Fruit fly (Drosophila melanogaster) whole organism, embryonic: ENCODE results near the gene Decay.

Experiments used
- ATbp ChIP-seq: fragments of 200-800 bp; sonication (Bioruptor generic); optimal IDR thresholded peaks from 2 replicates; lab custom pipeline; 2017; ENCODE audit warnings: missing biosample characterization, mild to moderate bottlenecking, missing genetic modification characterization, missing genetic modification reagents
- Atf-2 ChIP-seq: fragments of 200-800 bp; sonication (Bioruptor generic); optimal IDR thresholded peaks from 2 replicates; lab custom pipeline; 2016; ENCODE audit warnings: missing biosample characterization, missing genetic modification characterization
- Bgb ChIP-seq: fragments of 200-800 bp; sonication (Bioruptor generic); IDR thresholded peaks from 2 replicates; pipeline ENCODE4 v1.3.6; 2022; ENCODE audit warnings: missing biosample characterization, missing genetic modification characterization; ENCODE audit not compliant: partially characterized antibody
- Bteb2 ChIP-seq: fragments of 200-800 bp; sonication (Bioruptor generic); optimal IDR thresholded peaks from 2 replicates; lab custom pipeline; 2016; ENCODE audit warnings: missing biosample characterization, missing genetic modification characterization
- CG10979 ChIP-seq: fragments of 200-800 bp; sonication (Bioruptor generic); optimal IDR thresholded peaks from 2 replicates; lab custom pipeline; 2018; ENCODE audit warnings: missing biosample characterization, mild to moderate bottlenecking, missing genetic modification characterization, moderate library complexity
- CG11560 ChIP-seq: fragments of 200-800 bp; sonication (Bioruptor generic); IDR thresholded peaks from 3 replicates; pipeline ENCODE4 v1.3.6; 2022; ENCODE audit warnings: missing biosample characterization, missing genetic modification characterization
- CG12104 ChIP-seq: fragments of 200-800 bp; sonication (Bioruptor generic); optimal IDR thresholded peaks from 3 replicates; lab custom pipeline; 2016; ENCODE audit warnings: missing biosample characterization, missing genetic modification characterization
- CG12942 ChIP-seq: fragments of 200-800 bp; sonication (Bioruptor generic); optimal IDR thresholded peaks from 3 replicates; lab custom pipeline; 2016; ENCODE audit warnings: missing biosample characterization, missing genetic modification characterization
- CG13123 ChIP-seq: fragments of 200-800 bp; sonication (Bioruptor generic); optimal IDR thresholded peaks from 2 replicates; lab custom pipeline; 2016; ENCODE audit warnings: missing biosample characterization, missing genetic modification characterization
- CG13894 ChIP-seq: fragments of 200-800 bp; sonication (Bioruptor generic); optimal IDR thresholded peaks from 3 replicates; lab custom pipeline; 2018; ENCODE audit warnings: missing biosample characterization, mild to moderate bottlenecking, missing genetic modification characterization, moderate library complexity
- CG15073 ChIP-seq: fragments of 200-800 bp; sonication (Bioruptor generic); optimal IDR thresholded peaks from 2 replicates; lab custom pipeline; 2016; ENCODE audit warnings: missing biosample characterization, missing genetic modification characterization
- CG15479 ChIP-seq: fragments of 200-800 bp; sonication (Bioruptor generic); optimal IDR thresholded peaks from 3 replicates; lab custom pipeline; 2019; ENCODE audit warnings: missing biosample characterization, mild to moderate bottlenecking, missing genetic modification characterization, moderate library complexity
- CG17568 ChIP-seq: fragments of 200-800 bp; sonication (Bioruptor generic); optimal IDR thresholded peaks from 2 replicates; lab custom pipeline; 2018; ENCODE audit warnings: missing biosample characterization, mild to moderate bottlenecking, missing genetic modification characterization, moderate library complexity
- CG18011 ChIP-seq: fragments of 200-800 bp; sonication (Bioruptor generic); optimal IDR thresholded peaks from 2 replicates; lab custom pipeline; 2017; ENCODE audit warnings: missing biosample characterization, missing genetic modification characterization, mild to moderate bottlenecking, moderate library complexity, missing genotype
- CG3065 ChIP-seq: fragments of 200-800 bp; sonication (Bioruptor generic); optimal IDR thresholded peaks from 2 replicates; lab custom pipeline; 2016; ENCODE audit warnings: missing biosample characterization, missing genetic modification characterization
- CG34422 ChIP-seq: fragments of 200-800 bp; sonication (Bioruptor generic); IDR thresholded peaks from 3 replicates; pipeline ENCODE4 v1.3.6; 2022; ENCODE audit warnings: missing biosample characterization, missing genetic modification characterization
- CG42726 ChIP-seq: fragments of 200-800 bp; sonication (Bioruptor generic); IDR thresholded peaks from 2 replicates; pipeline ENCODE4 v1.3.6; 2022; ENCODE audit warnings: missing biosample characterization, missing genetic modification characterization; ENCODE audit not compliant: partially characterized antibody
- CG6683 ChIP-seq: fragments of 200-800 bp; sonication (Bioruptor generic); optimal IDR thresholded peaks from 2 replicates; lab custom pipeline; 2017; ENCODE audit warnings: missing biosample characterization, mild to moderate bottlenecking, missing genetic modification characterization, missing genetic modification reagents
- CG7357 ChIP-seq: fragments of 200-800 bp; sonication (Bioruptor generic); IDR thresholded peaks from 3 replicates; pipeline ENCODE4 v1.3.6; 2022; ENCODE audit warnings: missing biosample characterization, missing genetic modification characterization
- CG8924 ChIP-seq: fragments of 200-800 bp; optimal IDR thresholded peaks from 3 replicates; lab custom pipeline; 2019; ENCODE audit warnings: missing biosample characterization, mild to moderate bottlenecking, missing genetic modification characterization, moderate library complexity
- CG9215 ChIP-seq: fragments of 200-800 bp; sonication (Bioruptor generic); IDR thresholded peaks from 2 replicates; pipeline ENCODE4 v1.3.6; 2022; ENCODE audit warnings: missing biosample characterization, missing genetic modification characterization
- CG9727 ChIP-seq: fragments of 200-800 bp; sonication (Bioruptor generic); optimal IDR thresholded peaks from 3 replicates; lab custom pipeline; 2017; ENCODE audit warnings: missing biosample characterization, mild to moderate bottlenecking, missing genetic modification characterization
- D19B ChIP-seq: fragments of 200-800 bp; sonication (Bioruptor generic); optimal IDR thresholded peaks from 2 replicates; lab custom pipeline; 2017; ENCODE audit warnings: missing biosample characterization, mild to moderate bottlenecking, missing genetic modification characterization
- Doc2 ChIP-seq: fragments of 200-800 bp; sonication (Bioruptor generic); IDR thresholded peaks from 2 replicates; pipeline ENCODE4 v1.3.6; 2022; ENCODE audit warnings: missing biosample characterization, missing genetic modification characterization
- Dref ChIP-seq: fragments of 200-800 bp; sonication (Bioruptor generic); IDR thresholded peaks from 2 replicates; pipeline ENCODE4 v1.3.6; 2022; ENCODE audit warnings: missing biosample characterization, missing genetic modification characterization
- Ets65A ChIP-seq: fragments of 200-800 bp; sonication (Bioruptor generic); peaks from one replicate; lab custom pipeline; 2016; ENCODE audit warnings: missing biosample characterization, missing genetic modification characterization
- Fer1 ChIP-seq: fragments of 200-800 bp; sonication (Bioruptor generic); optimal IDR thresholded peaks from 2 replicates; lab custom pipeline; 2017; ENCODE audit warnings: missing biosample characterization, mild to moderate bottlenecking, missing genetic modification characterization
- H15 ChIP-seq: fragments of 200-800 bp; sonication (Bioruptor generic); IDR thresholded peaks from 3 replicates; pipeline ENCODE4 v1.3.6; 2022; ENCODE audit warnings: missing biosample characterization, missing genetic modification characterization
- Hey ChIP-seq: fragments of 200-800 bp; sonication (Bioruptor generic); optimal IDR thresholded peaks from 3 replicates; lab custom pipeline; 2018; ENCODE audit warnings: missing biosample characterization, mild to moderate bottlenecking, missing genetic modification characterization
- Kr ChIP-seq: fragments of 200-800 bp; sonication (Bioruptor generic); optimal IDR thresholded peaks from 2 replicates; lab custom pipeline; 2017; ENCODE audit warnings: missing biosample characterization, mild to moderate bottlenecking, missing genetic modification characterization
- Nf-YA ChIP-seq: fragments of 200-800 bp; sonication (Bioruptor generic); IDR thresholded peaks from 2 replicates; pipeline ENCODE4 v1.3.6; 2022; ENCODE audit warnings: missing biosample characterization, missing genetic modification characterization
- Sry-δ ChIP-seq: fragments of 200-800 bp; sonication (Bioruptor generic); optimal IDR thresholded peaks from 2 replicates; lab custom pipeline; 2016; ENCODE audit warnings: missing biosample characterization, missing genetic modification characterization
- ara ChIP-seq: fragments of 200-800 bp; sonication (Bioruptor generic); IDR thresholded peaks from 2 replicates; pipeline ENCODE4 v1.3.6; 2022; ENCODE audit warnings: missing biosample characterization, missing genetic modification characterization
- br ChIP-seq: fragments of >200 bp; optimal IDR thresholded peaks from 2 replicates; lab custom pipeline; 2017
- cg ChIP-seq: fragments of 200-800 bp; sonication (Bioruptor generic); optimal IDR thresholded peaks from 3 replicates; lab custom pipeline; 2019; ENCODE audit warnings: missing biosample characterization, mild to moderate bottlenecking, missing genetic modification characterization, moderate library complexity
- eve ChIP-seq, 2 experiments: fragments of >200 bp; optimal IDR thresholded peaks; 2 replicates each; lab custom pipeline; 2017; ENCODE audit warnings: missing biosample characterization in 2 of 2, missing genetic modification characterization in 2 of 2
- exex ChIP-seq: fragments of 200-800 bp; sonication (Bioruptor generic); optimal IDR thresholded peaks from 4 replicates; lab custom pipeline; 2018; ENCODE audit warnings: missing biosample characterization, mild to moderate bottlenecking, missing genetic modification characterization, moderate library complexity
- gem ChIP-seq: fragments of 200-800 bp; sonication (Bioruptor generic); optimal IDR thresholded peaks from 2 replicates; lab custom pipeline; 2019; ENCODE audit warnings: missing biosample characterization, mild to moderate bottlenecking, missing genetic modification characterization, moderate library complexity
- grau ChIP-seq: fragments of 200-800 bp; optimal IDR thresholded peaks from 3 replicates; lab custom pipeline; 2019; ENCODE audit warnings: missing biosample characterization, mild to moderate bottlenecking, missing genetic modification characterization, moderate library complexity
- hth ChIP-seq: fragments of >200 bp; optimal IDR thresholded peaks from 2 replicates; lab custom pipeline; 2017; ENCODE audit warnings: inconsistent platforms
- kah ChIP-seq: fragments of 200-800 bp; sonication (Bioruptor generic); optimal IDR thresholded peaks from 2 replicates; lab custom pipeline; 2018; ENCODE audit warnings: missing biosample characterization, mild to moderate bottlenecking, missing genetic modification characterization
- pho ChIP-seq: fragments of 200-800 bp; sonication (Bioruptor generic); optimal IDR thresholded peaks from 2 replicates; lab custom pipeline; 2016; ENCODE audit warnings: missing biosample characterization, missing genetic modification characterization
- slou ChIP-seq: fragments of 200-800 bp; sonication (Bioruptor generic); optimal IDR thresholded peaks from 3 replicates; lab custom pipeline; 2016; ENCODE audit warnings: missing biosample characterization, missing genetic modification characterization
- stc ChIP-seq: fragments of 200-800 bp; sonication (Bioruptor generic); IDR thresholded peaks from 2 replicates; pipeline ENCODE4 v1.3.6; 2022; ENCODE audit warnings: missing biosample characterization, missing genetic modification characterization
- sug ChIP-seq: fragments of 200-800 bp; optimal IDR thresholded peaks from 2 replicates; lab custom pipeline; 2019; ENCODE audit warnings: missing biosample characterization, mild to moderate bottlenecking, missing genetic modification characterization, moderate library complexity
- tio ChIP-seq: fragments of 200-800 bp; sonication (Bioruptor generic); optimal IDR thresholded peaks from 2 replicates; lab custom pipeline; 2017; ENCODE audit warnings: missing biosample characterization, missing genetic modification characterization, inconsistent platforms
- tna ChIP-seq: fragments of 200-800 bp; sonication (Bioruptor generic); IDR thresholded peaks from 2 replicates; pipeline ENCODE4 v1.3.6; 2022; ENCODE audit warnings: missing biosample characterization, missing genetic modification characterization; ENCODE audit not compliant: partially characterized antibody
- unc-4 ChIP-seq: fragments of 200-800 bp; sonication (Bioruptor generic); IDR thresholded peaks from 2 replicates; pipeline ENCODE4 v1.3.6; 2022; ENCODE audit warnings: missing biosample characterization, missing genetic modification characterization; ENCODE audit not compliant: partially characterized antibody
- vvl ChIP-seq: fragments of 200-800 bp; sonication (Bioruptor generic); IDR thresholded peaks from 2 replicates; pipeline ENCODE4 v1.3.6; 2022; ENCODE audit warnings: missing biosample characterization, missing genetic modification characterization
- wek ChIP-seq: fragments of 200-800 bp; sonication (Bioruptor generic); optimal IDR thresholded peaks from 3 replicates; lab custom pipeline; 2018; ENCODE audit warnings: missing biosample characterization, mild to moderate bottlenecking, missing genetic modification characterization, moderate library complexity

Decay gene

dm6 chr3R:16469501-16470263, 31.2 kb downstream of the Decay start, which contains the start of the genes CG42232 and CSN5 (continued):
- TF ChIP-seq CG9727: peak; percentile 68
- no peak for TF ChIP-seq CG9215 (GFP tag; lab: Robert Waterston, UW)
- TF ChIP-seq Doc2 (GFP tag; lab: Robert Waterston, UW): no peak
- TF ChIP-seq Dref (GFP tag; lab: Robert Waterston, UW): peak; percentile 60
- no peak for TF ChIP-seq Bteb2 (GFP tag; lab: Kevin White, UChicago)
- TF ChIP-seq CG13123 (GFP tag; lab: Kevin White, UChicago): peak; percentile 32
- no peak for TF ChIP-seq Nf-YA (GFP tag; lab: Robert Waterston, UW)
- peak; percentile 47; the same call in 1 of the 2 replicates for TF ChIP-seq ara
- no peak for TF ChIP-seq CG15073 (GFP tag; lab: Kevin White, UChicago)
- no peak for TF ChIP-seq CG11560 (tag; lab: Robert Waterston, UW)
- TF ChIP-seq CG17568: no peak
- TF ChIP-seq sug (tag; lab: Kevin White, UChicago): no peak
- TF ChIP-seq grau (tag; lab: Kevin White, UChicago): no peak
- peak; percentile 67 for TF ChIP-seq CG8924 (tag; lab: Kevin White, UChicago)
- TF ChIP-seq tio (GFP tag; lab: Kevin White, UChicago): peak; percentile 41
- no peak for TF ChIP-seq D19B (GFP tag; lab: Kevin White, UChicago)
- peak; percentile 21 for TF ChIP-seq CG12942 (GFP tag; lab: Kevin White, UChicago)
- TF ChIP-seq CG12104: peak; percentile 63
- TF ChIP-seq Atf-2: peak; percentile 22
- TF ChIP-seq Hey: no peak
- peak; percentile 81 for TF ChIP-seq gem (tag; lab: Kevin White, UChicago)
- TF ChIP-seq br (lab: Kevin White, UChicago): no peak
- no peak for TF ChIP-seq eve (GFP tag; optimal IDR thresholded peaks at IDR 0.05; lab: Kevin White, UChicago)
- peak; percentile 66 for TF ChIP-seq Sry-δ (GFP tag; lab: Kevin White, UChicago)
- no peak for TF ChIP-seq CG13894 (tag; lab: Kevin White, UChicago)
- TF ChIP-seq cg (GFP tag; lab: Kevin White, UChicago): no peak
- no peak for TF ChIP-seq wek (GFP tag; lab: Kevin White, UChicago)
- no peak for TF ChIP-seq CG3065
- TF ChIP-seq unc-4: peak; percentile 50; the same call in 1 of the 2 replicates
- TF ChIP-seq slou (GFP tag; lab: Kevin White, UChicago): peak; percentile 21
- TF ChIP-seq Bgb: peak; percentile 25; the same call in 1 of the 2 replicates
- TF ChIP-seq CG15479 (GFP tag; lab: Kevin White, UChicago): peak; percentile 30
- TF ChIP-seq stc (GFP tag; lab: Robert Waterston, UW): 0 out of 2 replicates have a peak, but pooled peaks have one; percentile 33
- no peak for TF ChIP-seq kah (GFP tag; lab: Kevin White, UChicago)
- TF ChIP-seq vvl (GFP tag; lab: Robert Waterston, UW): peak; percentile 71
- no peak for TF ChIP-seq CG6683 (GFP tag; lab: Kevin White, UChicago)
- TF ChIP-seq pho (GFP tag; lab: Kevin White, UChicago): peak; percentile 55
- no peak for TF ChIP-seq ATbp (GFP tag; lab: Kevin White, UChicago)
- TF ChIP-seq CG18011: no peak
- no peak for TF ChIP-seq Fer1 (GFP tag; lab: Kevin White, UChicago)
- no peak for TF ChIP-seq exex
- TF ChIP-seq CG7357 (GFP tag; lab: Robert Waterston, UW): no peak; the same call in 2 of the 3 replicates
- no peak for TF ChIP-seq hth (lab: Kevin White, UChicago)
- TF ChIP-seq H15 (GFP tag; lab: Robert Waterston, UW): peak; percentile 23; the same call in 1 of the 3 replicates
- no peak for TF ChIP-seq Kr (GFP tag; lab: Kevin White, UChicago)
- peak; percentile 68 for TF ChIP-seq CG10979 (tag; lab: Kevin White, UChicago)
- TF ChIP-seq tna (GFP tag; lab: Robert Waterston, UW): no peak
- TF ChIP-seq CG34422 (GFP tag; lab: Robert Waterston, UW): peak; percentile 21; the same call in 1 of the 3 replicates
- peak; percentile 91 for TF ChIP-seq Ets65A (GFP tag; lab: Kevin White, UChicago)
- no peak for TF ChIP-seq CG42726
